Fruit fly (Drosophila melanogaster) whole organism, pupa: ENCODE data around the gene eIF3a.

ENCODE experiments used
- CG10348 ChIP-seq: fragments of 200-800 bp; sonication (Bioruptor generic); IDR thresholded peaks from 2 replicates; pipeline ENCODE4 v1.3.6; 2022; ENCODE audit warnings: missing biosample characterization, missing genetic modification characterization
- CG12605 ChIP-seq: fragments of 200-800 bp; sonication (Bioruptor generic); IDR thresholded peaks from 2 replicates; pipeline ENCODE4 v1.3.6; 2022; ENCODE audit warnings: missing biosample characterization, missing genetic modification characterization
- CG13204 ChIP-seq: fragments of 200-800 bp; sonication (Bioruptor generic); optimal IDR thresholded peaks from 2 replicates; lab custom pipeline; 2018; ENCODE audit warnings: missing biosample characterization, mild to moderate bottlenecking, missing genetic modification characterization, moderate library complexity
- CG14655 ChIP-seq: fragments of 200-800 bp; sonication (Bioruptor generic); optimal IDR thresholded peaks from 3 replicates; lab custom pipeline; 2017; ENCODE audit warnings: mild to moderate bottlenecking, missing biosample characterization, missing genetic modification reagents, missing genetic modification characterization
- CG15710 ChIP-seq: fragments of 200-800 bp; sonication (Bioruptor generic); optimal IDR thresholded peaks from 2 replicates; lab custom pipeline; 2018; ENCODE audit warnings: missing biosample characterization, mild to moderate bottlenecking, missing genetic modification characterization, moderate library complexity
- CG17806 ChIP-seq: fragments of 200-800 bp; sonication (Bioruptor generic); optimal IDR thresholded peaks from 2 replicates; lab custom pipeline; 2018; ENCODE audit warnings: missing biosample characterization, mild to moderate bottlenecking, missing genetic modification characterization, moderate library complexity
- CG32121 ChIP-seq: fragments of 200-800 bp; sonication (Bioruptor generic); IDR thresholded peaks from 2 replicates; pipeline ENCODE4 v1.3.6; 2022; ENCODE audit warnings: missing biosample characterization, missing genetic modification characterization
- CG34367 ChIP-seq: fragments of 200-800 bp; sonication (Bioruptor generic); optimal IDR thresholded peaks from 2 replicates; lab custom pipeline; 2018; ENCODE audit warnings: missing biosample characterization, mild to moderate bottlenecking, missing genetic modification characterization
- CG4496 ChIP-seq: fragments of 200-800 bp; sonication (Bioruptor generic); IDR thresholded peaks from 3 replicates; pipeline ENCODE4 v1.3.6; 2022; ENCODE audit warnings: missing biosample characterization, missing genetic modification characterization
- CG8159 ChIP-seq: fragments of 200-800 bp; sonication (Bioruptor generic); optimal IDR thresholded peaks from 3 replicates; lab custom pipeline; 2018; ENCODE audit warnings: missing biosample characterization, mild to moderate bottlenecking, missing genetic modification characterization, moderate library complexity
- CG8301 ChIP-seq: fragments of 200-800 bp; sonication (Bioruptor generic); optimal IDR thresholded peaks from 2 replicates; lab custom pipeline; 2018; ENCODE audit warnings: missing biosample characterization, mild to moderate bottlenecking, missing genetic modification characterization
- CG9948 ChIP-seq: fragments of 200-800 bp; sonication (Bioruptor generic); optimal IDR thresholded peaks from 2 replicates; lab custom pipeline; 2018; ENCODE audit warnings: missing biosample characterization, mild to moderate bottlenecking, missing genetic modification characterization, moderate library complexity
- D1 ChIP-seq: fragments of 200-800 bp; sonication (Bioruptor generic); optimal IDR thresholded peaks from 2 replicates; lab custom pipeline; 2018; ENCODE audit warnings: missing biosample characterization, mild to moderate bottlenecking, missing genetic modification characterization, moderate library complexity
- EcR ChIP-seq: fragments of 200-800 bp; sonication (Bioruptor generic); optimal IDR thresholded peaks from 3 replicates; lab custom pipeline; 2019; ENCODE audit warnings: missing biosample characterization, missing genetic modification characterization, mild to moderate bottlenecking, moderate library complexity, missing genetic modification reagents
- Pif1B ChIP-seq: fragments of 200-800 bp; sonication (Bioruptor generic); optimal IDR thresholded peaks from 3 replicates; lab custom pipeline; 2016; ENCODE audit warnings: missing biosample characterization, missing genetic modification characterization
- Snoo ChIP-seq: fragments of 200-800 bp; sonication (Bioruptor generic); optimal IDR thresholded peaks from 3 replicates; lab custom pipeline; 2017; ENCODE audit warnings: missing biosample characterization, mild to moderate bottlenecking, missing genetic modification characterization, inconsistent platforms
- fd96Ca ChIP-seq: fragments of 200-800 bp; sonication (Bioruptor generic); IDR thresholded peaks from 3 replicates; pipeline ENCODE4 v1.3.6; 2022; ENCODE audit warnings: missing biosample characterization, missing genetic modification characterization
- gl ChIP-seq: fragments of 200-800 bp; sonication (Bioruptor generic); optimal IDR thresholded peaks from 2 replicates; lab custom pipeline; 2018; ENCODE audit warnings: missing biosample characterization, mild to moderate bottlenecking, missing genetic modification characterization
- rn ChIP-seq: fragments of 200-800 bp; sonication (Bioruptor generic); IDR thresholded peaks from 2 replicates; pipeline ENCODE4 v1.3.6; 2022; ENCODE audit warnings: missing biosample characterization, missing genetic modification characterization

eIF3a gene

DNA sequence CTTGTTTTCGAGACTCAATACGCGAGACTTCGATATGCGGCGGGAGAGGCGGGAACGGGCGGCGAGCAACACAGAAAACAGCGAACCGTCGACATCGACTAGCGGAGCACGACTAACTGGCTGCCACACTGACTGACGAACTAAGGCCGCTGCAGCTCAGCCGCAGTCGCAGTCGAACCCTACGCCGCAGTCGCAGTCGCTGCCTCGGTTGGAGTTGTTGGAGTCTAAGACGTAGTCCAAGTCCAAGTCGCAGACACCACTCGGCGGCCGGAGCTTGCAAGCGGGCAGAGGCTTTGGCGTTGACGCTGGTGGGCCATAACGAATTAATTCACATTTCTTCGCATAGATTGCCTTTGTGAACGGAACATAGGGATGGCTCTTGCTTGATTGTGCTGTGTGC, 17.0 kb upstream of the eIF3a start:
- TF ChIP-seq EcR (GFP tag; lab: Kevin White, UChicago) (no peak), CG9948 (tag; lab: Kevin White, UChicago) (no peak), CG4496 (GFP tag; lab: Robert Waterston, UW) (peak; percentile 34; the same call in 1 of the 3 replicates), CG12605 (GFP tag; lab: Robert Waterston, UW) (no peak), CG17806 (no peak), CG32121 (GFP tag; lab: Robert Waterston, UW) (peak; percentile 41; the same call in 1 of the 2 replicates), CG13204 (GFP tag; lab: Kevin White, UChicago) (peak; percentile 53), rn (GFP tag; lab: Robert Waterston, UW) (no peak)

DNA sequence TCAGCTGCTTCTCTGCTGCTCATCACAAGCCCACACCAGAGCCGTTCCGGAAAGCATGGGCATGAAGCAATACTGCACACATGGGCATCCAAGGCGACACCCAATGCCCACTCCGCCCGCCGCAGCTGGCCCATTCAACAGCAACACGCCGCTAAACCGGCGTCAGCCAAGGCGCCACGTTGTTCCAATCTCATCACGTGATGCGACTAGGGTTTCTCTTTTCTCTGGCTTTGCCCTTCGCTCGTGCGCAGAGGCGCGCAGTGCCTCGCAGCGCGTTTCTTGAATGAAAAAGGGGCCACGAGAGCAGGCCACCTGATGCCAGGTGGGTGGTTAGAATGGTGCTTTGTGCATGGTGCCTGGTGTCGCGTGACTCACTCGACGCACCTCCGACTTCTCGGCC, 15.6 kb upstream of the eIF3a start:
- TF ChIP-seq CG12605 (GFP tag; lab: Robert Waterston, UW) = peak; percentile 48; the same call in 1 of the 2 replicates
- no peak for TF ChIP-seq CG8301 (tag; lab: Kevin White, UChicago)
- 0 out of 3 replicates have a peak, but pooled peaks have one; percentile 17 for TF ChIP-seq fd96Ca (GFP tag; lab: Robert Waterston, UW)
- TF ChIP-seq CG10348 (GFP tag; lab: Robert Waterston, UW) = no peak
- no peak for TF ChIP-seq CG14655 (GFP tag; lab: Kevin White, UChicago)
- TF ChIP-seq CG13204 (GFP tag; lab: Kevin White, UChicago) = peak; percentile 52
- TF ChIP-seq, all 21 proteins: peak for 3

DNA sequence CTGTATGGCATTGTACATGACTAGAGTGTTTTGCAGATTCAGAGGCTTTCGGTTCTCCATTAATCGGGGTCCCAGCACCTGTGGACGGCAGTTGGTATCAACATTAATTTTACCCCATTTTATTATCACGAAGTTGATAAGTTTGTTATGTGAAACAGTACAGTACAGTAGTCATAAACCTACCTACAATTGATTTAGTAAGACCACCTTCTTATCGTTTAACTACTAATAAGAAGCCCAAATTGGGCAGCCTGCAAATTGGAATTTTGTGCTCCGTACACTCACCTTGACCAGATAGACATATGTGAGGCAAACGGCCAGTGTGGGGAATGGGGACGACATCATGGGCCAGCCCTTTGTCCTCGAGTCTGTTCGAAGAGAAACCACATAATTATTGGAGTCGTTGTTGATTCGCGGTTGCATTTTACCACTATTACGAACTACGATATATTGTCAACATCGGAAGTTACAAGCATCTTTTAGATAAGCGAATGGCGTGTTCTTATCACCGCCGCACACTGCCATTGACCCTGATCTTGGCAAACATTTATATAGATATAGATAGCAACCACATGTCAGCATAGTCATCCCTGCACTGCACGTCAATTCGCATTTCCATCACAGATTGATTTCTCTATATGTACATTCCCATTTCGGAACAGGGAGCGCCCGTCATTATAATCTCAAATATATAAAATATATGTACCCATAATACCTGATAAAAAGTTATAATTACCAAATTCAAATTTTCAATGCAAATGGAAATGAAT, 12.9 kb upstream of the eIF3a start:
- TF ChIP-seq rn (GFP tag; lab: Robert Waterston, UW) (no peak), gl (tag; lab: Kevin White, UChicago) (no peak), EcR (GFP tag; lab: Kevin White, UChicago) (peak; percentile 59)

DNA sequence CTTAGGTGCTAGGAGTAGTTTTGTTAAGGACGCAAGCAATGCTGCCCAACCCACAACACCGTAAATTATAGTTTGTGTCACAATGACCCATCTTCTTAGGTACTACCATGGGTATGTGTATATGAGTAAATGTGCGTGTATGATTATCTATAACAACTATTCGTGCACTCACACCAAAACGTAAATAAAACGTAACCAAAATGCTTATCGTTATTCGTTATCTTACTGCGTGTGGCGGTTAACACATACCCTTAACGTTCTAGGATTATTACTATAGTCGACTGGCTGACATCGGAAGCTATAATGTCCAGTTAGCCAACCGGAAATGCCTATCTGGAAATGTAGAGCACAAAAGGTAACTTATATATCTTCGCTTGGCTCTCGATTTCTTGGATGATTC, 11.4 kb upstream of the eIF3a start:
- no peak for TF ChIP-seq CG10348 (GFP tag; lab: Robert Waterston, UW)

dm6 chr3R:4437817-4438216, 4.1 kb upstream of the eIF3a start:
- no peak for TF ChIP-seq CG15710 (tag; lab: Kevin White, UChicago)
- no peak for TF ChIP-seq CG4496 (GFP tag; lab: Robert Waterston, UW)
- TF ChIP-seq CG9948 (tag; lab: Kevin White, UChicago) = no peak
- TF ChIP-seq Pif1B = no peak
- no peak for TF ChIP-seq CG34367 (tag; lab: Kevin White, UChicago)
- TF ChIP-seq CG13204 (GFP tag; lab: Kevin White, UChicago) = no peak
- TF ChIP-seq, all 21 proteins: peak for 0

DNA sequence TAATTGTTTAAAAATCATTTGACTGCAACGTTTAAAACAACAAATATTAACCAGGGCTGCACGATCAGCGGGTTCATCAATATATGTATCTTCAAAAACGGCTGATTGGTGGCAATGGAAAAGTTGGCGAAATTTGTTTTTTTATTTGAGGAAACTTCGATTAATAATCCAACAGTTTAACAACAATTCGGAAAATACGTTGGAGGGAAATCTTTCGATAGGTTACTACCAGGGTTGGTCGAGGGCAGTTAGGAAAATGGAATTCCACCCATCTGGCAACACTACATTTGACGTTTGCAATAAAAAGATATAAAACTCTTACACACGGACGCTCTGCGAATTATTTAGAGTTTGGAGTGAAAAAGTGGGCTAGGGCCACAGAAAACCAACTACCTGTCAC, 3.4 kb upstream of the eIF3a start, which contains the start of the genes Lipt2 and CG14650:
TSS of gene Lipt2 (minus strand) at position 217 of the 400 bp plus-strand sequence.
TSS of gene CG14650 (plus strand) at position 275 of the 400 bp plus-strand sequence.
- TF ChIP-seq CG4496 (GFP tag; lab: Robert Waterston, UW) = peak; percentile 45; the same call in 1 of the 3 replicates
- peak; percentile 36 for TF ChIP-seq CG17806
- no peak for TF ChIP-seq Snoo (tag; lab: Kevin White, UChicago)
- TF ChIP-seq rn (GFP tag; lab: Robert Waterston, UW) = 0 out of 2 replicates have a peak, but pooled peaks have one; percentile 37
- TF ChIP-seq CG8159 (tag; lab: Kevin White, UChicago) = no peak
- peak; percentile 51 for TF ChIP-seq CG15710 (tag; lab: Kevin White, UChicago)
- TF ChIP-seq fd96Ca (GFP tag; lab: Robert Waterston, UW) = peak; percentile 34; the same call in 1 of the 3 replicates
- TF ChIP-seq, all 21 proteins: peak for 5

DNA sequence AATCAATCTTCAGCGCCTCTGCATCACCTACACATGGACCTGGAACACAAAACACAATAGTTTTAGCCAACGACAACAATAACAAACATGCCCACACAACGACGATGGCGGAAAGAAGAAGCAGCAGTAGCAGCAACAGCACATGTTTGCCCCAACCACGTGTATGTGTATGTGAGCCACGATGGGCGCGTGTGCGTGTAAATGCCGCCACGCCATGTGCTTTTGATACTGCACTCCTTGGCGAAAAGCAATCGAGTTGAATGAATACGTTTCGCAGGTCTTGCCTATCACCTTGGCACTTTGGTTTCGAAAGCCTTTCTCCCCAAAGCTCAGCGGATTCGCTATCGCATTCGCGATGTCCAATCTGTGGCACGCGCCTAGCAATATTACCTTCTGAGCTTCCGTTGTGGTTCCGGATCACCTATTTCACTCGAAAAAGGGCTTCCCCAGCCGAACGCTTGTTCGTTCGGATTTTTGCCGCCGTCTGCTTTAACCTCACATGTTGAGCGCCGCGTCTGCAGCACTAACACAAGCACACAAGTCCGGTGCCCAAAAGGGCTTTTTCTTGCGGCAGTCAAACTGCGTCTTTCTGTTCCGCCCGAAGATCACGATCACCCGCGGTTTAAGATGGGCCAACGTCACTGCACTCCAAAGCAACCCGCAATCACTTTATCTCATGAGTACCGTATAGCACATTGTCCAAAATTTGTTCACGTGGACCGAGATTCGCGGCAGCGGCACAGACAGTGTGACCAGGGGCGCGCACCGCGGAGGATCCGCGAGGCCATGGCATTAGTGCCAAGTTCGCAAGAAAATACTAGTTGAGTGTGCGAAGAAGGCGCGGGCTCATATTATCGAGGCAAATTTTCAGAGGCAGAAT, 4.9 kb downstream of the eIF3a start, which contains the start of gene srl:
TSS of gene srl (minus strand) at position 751 of the 880 bp plus-strand sequence.
- TF ChIP-seq CG15710 (tag; lab: Kevin White, UChicago) (no peak), CG32121 (GFP tag; lab: Robert Waterston, UW) (0 out of 2 replicates have a peak, but pooled peaks have one; percentile 14)

dm6 chr3R:4426730-4427129, 7.0 kb downstream of the eIF3a start, which contains the start of gene CG31525:
CG31525 (plus strand) TSS chr3R:4427030.
- no peak for TF ChIP-seq CG10348 (GFP tag; lab: Robert Waterston, UW)
- TF ChIP-seq CG15710 (tag; lab: Kevin White, UChicago) = no peak
- TF ChIP-seq CG9948 (tag; lab: Kevin White, UChicago) = no peak
- no peak for TF ChIP-seq CG32121 (GFP tag; lab: Robert Waterston, UW)
- TF ChIP-seq CG17806 = no peak
- TF ChIP-seq fd96Ca (GFP tag; lab: Robert Waterston, UW) = no peak
- no peak for TF ChIP-seq rn (GFP tag; lab: Robert Waterston, UW)
- TF ChIP-seq EcR (GFP tag; lab: Kevin White, UChicago) = no peak
- TF ChIP-seq D1 (tag; lab: Kevin White, UChicago) = no peak
- no peak for TF ChIP-seq CG8159 (tag; lab: Kevin White, UChicago)
- TF ChIP-seq CG12605 (GFP tag; lab: Robert Waterston, UW) = no peak
